Worm (Caenorhabditis elegans): ENCODE measurements around the gene dnj-23.

dnj-23 gene

DNA sequence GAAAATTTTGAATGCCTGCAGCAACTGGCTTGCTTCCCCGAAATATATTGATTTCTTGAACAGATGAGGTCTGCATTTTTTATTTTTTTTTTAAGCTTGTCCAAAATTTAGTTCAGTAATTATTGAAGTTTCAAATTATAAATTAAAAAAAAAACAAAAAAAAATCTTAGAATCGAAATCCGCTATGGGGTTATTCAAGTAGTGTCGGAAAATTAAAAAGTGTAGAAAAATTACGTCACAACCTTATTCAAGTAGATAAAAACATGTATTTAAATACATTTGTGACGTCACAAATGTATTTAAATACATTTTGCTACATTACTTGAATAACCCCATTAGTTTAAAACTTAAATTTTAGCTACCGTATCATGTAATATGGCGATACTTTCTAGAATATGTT lies 17.2 kb upstream of the dnj-23 start:
- peak; percentile 95 for TF ChIP-seq zip-8 (tag; optimal IDR thresholded peaks at IDR 0.05)

DNA sequence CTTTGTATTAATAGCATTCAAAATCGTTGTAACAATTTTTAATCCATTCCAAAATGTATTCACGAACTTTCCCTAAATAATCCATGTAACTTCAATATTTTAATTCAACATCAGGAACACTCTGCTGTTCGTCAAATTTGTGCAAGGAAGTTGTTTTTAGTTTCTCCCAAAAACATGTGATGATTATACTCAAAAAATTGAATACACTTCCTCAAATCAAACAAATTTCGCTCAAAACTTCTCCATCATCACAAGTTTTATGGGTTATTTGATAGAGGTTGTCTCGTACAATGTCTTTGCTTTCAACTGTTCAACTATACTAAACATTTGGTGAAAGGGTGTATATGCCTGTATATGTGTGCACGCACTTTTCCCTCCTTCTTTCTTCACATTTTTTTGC lies 16.6 kb upstream of the dnj-23 start:
- TF ChIP-seq elt-1 (tag; optimal IDR thresholded peaks at IDR 0.05; ENCODE audit: borderline replicate concordance, insufficient read depth) (no peak), unc-62 (GFP tag; optimal IDR thresholded peaks at IDR 0.05) (no peak), nhr-28 (tag; optimal IDR thresholded peaks at IDR 0.05) (no peak), hlh-1 (tag; optimal IDR thresholded peaks at IDR 0.05) (no peak), ces-1 (GFP tag; optimal IDR thresholded peaks at IDR 0.05) (no peak)

DNA sequence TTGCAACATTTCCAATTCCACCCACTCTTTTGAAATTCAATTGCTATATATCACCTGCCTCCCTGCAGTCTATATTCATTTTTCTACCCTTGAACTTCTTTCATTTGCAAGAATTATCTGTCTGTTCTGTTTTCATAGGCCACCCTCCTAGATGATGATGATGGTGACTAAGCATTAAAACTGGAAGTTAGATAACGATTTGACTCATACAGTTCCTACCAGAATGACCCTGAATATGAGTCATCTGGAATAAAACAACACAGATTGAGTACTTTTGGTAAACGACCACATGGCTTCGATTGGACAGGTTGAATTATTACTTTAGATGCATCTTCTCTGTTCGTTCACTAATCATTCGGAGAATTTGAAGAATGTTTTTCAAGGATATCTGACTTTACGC lies 16.0 kb upstream of the dnj-23 start:
- no peak for TF ChIP-seq mab-5 (tag; optimal IDR thresholded peaks at IDR 0.05)
- no peak for TF ChIP-seq nhr-76 (tag; optimal IDR thresholded peaks at IDR 0.05)
- no peak for TF ChIP-seq blmp-1 (tag; optimal IDR thresholded peaks at IDR 0.05)
- TF ChIP-seq drap-1 (GFP tag; optimal IDR thresholded peaks at IDR 0.05): no peak
- no peak for TF ChIP-seq mep-1 (tag; optimal IDR thresholded peaks at IDR 0.05)
- TF ChIP-seq mls-2 (tag; optimal IDR thresholded peaks at IDR 0.05): no peak
- TF ChIP-seq flh-1 (GFP tag; optimal IDR thresholded peaks at IDR 0.05): no peak
- no peak for TF ChIP-seq nhr-2 (tag; optimal IDR thresholded peaks at IDR 0.05)
- no peak for TF ChIP-seq tbx-8 (GFP tag; optimal IDR thresholded peaks at IDR 0.05)
- TF ChIP-seq unc-39 (tag; optimal IDR thresholded peaks at IDR 0.05): no peak
- TF ChIP-seq lsy-2 (tag; optimal IDR thresholded peaks at IDR 0.05): no peak
- no peak for TF ChIP-seq ceh-83 (GFP tag; optimal IDR thresholded peaks at IDR 0.05)
- no peak for TF ChIP-seq sem-2 (GFP tag; optimal IDR thresholded peaks at IDR 0.05)
- no peak for TF ChIP-seq nhr-237 (tag; optimal IDR thresholded peaks at IDR 0.05)
- TF ChIP-seq hlh-1 (tag; optimal IDR thresholded peaks at IDR 0.05): no peak
- no peak for TF ChIP-seq ceh-43 (GFP tag; optimal IDR thresholded peaks at IDR 0.05)
- no peak for TF ChIP-seq ham-2 (GFP tag; optimal IDR thresholded peaks at IDR 0.05)
- TF ChIP-seq ztf-11 (tag; optimal IDR thresholded peaks at IDR 0.05): no peak

DNA sequence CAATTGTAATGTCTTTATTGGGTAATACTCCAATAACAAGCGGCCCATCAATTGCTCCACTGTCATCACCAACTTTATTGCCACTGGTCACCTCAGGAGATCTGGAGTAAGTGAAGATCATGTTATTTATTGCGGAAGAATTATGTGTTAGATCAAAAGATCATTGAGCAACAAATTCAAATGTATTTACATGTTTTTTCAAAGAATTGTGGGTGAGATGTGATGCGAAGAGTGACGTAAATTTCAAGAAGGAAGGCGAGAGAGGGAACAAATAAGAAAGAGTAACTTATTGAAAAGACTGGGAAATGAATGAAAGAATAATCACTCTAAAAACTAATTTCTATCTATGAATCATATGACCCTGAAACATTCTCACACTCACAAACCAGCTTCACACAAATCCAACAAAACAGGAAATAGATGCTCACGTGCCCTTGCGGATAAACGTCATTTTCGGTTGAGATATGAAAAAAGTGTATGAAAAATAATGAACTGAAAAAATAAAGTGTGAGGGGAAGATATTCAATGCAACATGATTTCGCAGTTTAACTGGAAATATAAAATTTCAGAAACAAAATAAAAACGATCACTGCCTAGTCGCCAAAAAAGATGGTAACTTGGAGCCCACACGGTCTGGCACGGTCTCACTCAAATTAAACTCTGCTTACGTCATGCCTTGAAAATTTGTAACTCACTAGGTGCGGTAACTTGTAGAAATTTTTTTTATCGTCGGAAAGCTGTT lies 12.6 kb upstream of the dnj-23 start:
- TF ChIP-seq elt-1 (tag; optimal IDR thresholded peaks at IDR 0.05; ENCODE audit: borderline replicate concordance, insufficient read depth) (no peak), unc-39 (tag; optimal IDR thresholded peaks at IDR 0.05) (no peak), ceh-43 (GFP tag; optimal IDR thresholded peaks at IDR 0.05) (no peak), elt-3 (tag; optimal IDR thresholded peaks at IDR 0.05) (no peak), M03D4.4 (tag; optimal IDR thresholded peaks at IDR 0.05) (no peak), snpc-4 (tag; optimal IDR thresholded peaks at IDR 0.05) (no peak), ceh-39 (tag; optimal IDR thresholded peaks at IDR 0.05) (no peak), nhr-28 (tag; optimal IDR thresholded peaks at IDR 0.05) (no peak), sptf-1 (tag; optimal IDR thresholded peaks at IDR 0.05) (no peak), pha-4 (tag; optimal IDR thresholded peaks at IDR 0.05) (no peak), nhr-2 (tag; optimal IDR thresholded peaks at IDR 0.05) (no peak)

DNA sequence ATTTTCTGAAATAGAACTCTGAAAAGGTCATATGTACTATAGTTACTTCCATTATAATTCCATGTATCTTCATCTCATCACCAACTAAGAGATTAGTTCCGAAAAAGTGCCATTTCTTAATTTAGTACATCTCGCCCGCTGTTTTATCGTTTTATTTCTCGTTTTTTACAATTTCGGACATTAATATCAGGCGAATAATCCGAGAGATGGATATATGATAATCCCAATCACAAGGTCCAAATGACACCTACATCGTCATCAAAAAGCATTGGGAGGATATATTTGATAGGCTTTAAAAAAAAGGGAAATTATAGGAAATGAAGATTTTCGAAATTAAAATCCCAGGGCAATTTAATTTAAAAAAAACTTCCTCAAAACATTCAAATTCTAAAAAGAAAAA lies 11.9 kb upstream of the dnj-23 start:
- TF ChIP-seq unc-120 (tag; optimal IDR thresholded peaks at IDR 0.05; ENCODE audit: poor library complexity, severe bottlenecking): no peak
- TF ChIP-seq cnd-1 (tag; optimal IDR thresholded peaks at IDR 0.05): no peak
- TF ChIP-seq bed-3 (GFP tag; optimal IDR thresholded peaks at IDR 0.05): no peak
- TF ChIP-seq nhr-76 (tag; optimal IDR thresholded peaks at IDR 0.05): no peak
- no peak for TF ChIP-seq nhr-12 (tag; optimal IDR thresholded peaks at IDR 0.05)
- no peak for TF ChIP-seq lsy-2 (tag; optimal IDR thresholded peaks at IDR 0.05)
- no peak for TF ChIP-seq drap-1 (GFP tag; optimal IDR thresholded peaks at IDR 0.05)
- TF ChIP-seq ceh-43 (GFP tag; optimal IDR thresholded peaks at IDR 0.05): no peak
- no peak for TF ChIP-seq mab-5 (tag; optimal IDR thresholded peaks at IDR 0.05)
- TF ChIP-seq ham-2 (GFP tag; optimal IDR thresholded peaks at IDR 0.05): no peak
- no peak for TF ChIP-seq lin-13 (tag; optimal IDR thresholded peaks at IDR 0.05)
- TF ChIP-seq unc-62 (GFP tag; optimal IDR thresholded peaks at IDR 0.05): no peak
- no peak for TF ChIP-seq snpc-4 (tag; optimal IDR thresholded peaks at IDR 0.05)
- no peak for TF ChIP-seq ceh-39 (tag; optimal IDR thresholded peaks at IDR 0.05)

All from whole organism, mixed stage, embryonic.